Fruit fly (Drosophila melanogaster) whole organism: ENCODE results near the gene CG10098.

ENCODE experiments used
- CG8478 ChIP-seq: fragments of >200 bp; optimal IDR thresholded peaks from 2 replicates; lab custom pipeline; 2018; ENCODE audit warnings: inconsistent platforms
- Dll ChIP-seq: fragments of >200 bp; optimal IDR thresholded peaks from 2 replicates; lab custom pipeline; 2017
- EcR ChIP-seq, 2 experiments: fragments of >200 bp; optimal IDR thresholded peaks; 2 replicates each; lab custom pipeline; 2017; ENCODE audit warnings: missing biosample characterization in 2 of 2, missing genetic modification characterization in 2 of 2, missing genetic modification reagents in 2 of 2
- pan ChIP-seq: fragments of >200 bp; optimal IDR thresholded peaks from 2 replicates; lab custom pipeline; 2017
- psq ChIP-seq: fragments of >200 bp; optimal IDR thresholded peaks from 2 replicates; lab custom pipeline; 2017
- usp ChIP-seq: fragments of >200 bp; optimal IDR thresholded peaks from 2 replicates; lab custom pipeline; 2017; ENCODE audit warnings: missing biosample characterization, missing genetic modification characterization, mixed read lengths

The CG10098 gene

dm6 chr3R:7124109-7124639 lies at the start of gene CG10098, which contains the start of gene Alh:
Gene CG10098, plus strand, starts transcription at chr3R:7124548.
Gene Alh, minus strand, starts transcription at chr3R:7124185.
- TF ChIP-seq pan (lab: Kevin White, UChicago) (no peak), EcR (GFP tag; optimal IDR thresholded peaks at IDR 0.05; lab: Kevin White, UChicago) (no peak), usp (GFP tag; lab: Kevin White, UChicago) (no peak), psq (lab: Kevin White, UChicago) (no peak), CG8478 (no peak), Dll (no peak)

- TF ChIP-seq Dll (no peak), pan (lab: Kevin White, UChicago) (no peak), EcR (GFP tag; optimal IDR thresholded peaks at IDR 0.05; lab: Kevin White, UChicago) (no peak), psq (lab: Kevin White, UChicago) (no peak), CG8478 (no peak), usp (GFP tag; lab: Kevin White, UChicago) (no peak)
These were observed 49.3 kb upstream of the CG10098 start for dm6 chr3R:7075115-7075425.

dm6 chr3R:7075712-7076183 lies 48.6 kb upstream of the CG10098 start:
- TF ChIP-seq psq (lab: Kevin White, UChicago) (no peak), CG8478 (no peak), pan (lab: Kevin White, UChicago) (no peak), Dll (no peak), usp (GFP tag; lab: Kevin White, UChicago) (no peak), EcR (GFP tag; optimal IDR thresholded peaks at IDR 0.05; lab: Kevin White, UChicago) (peak; percentile 75 to 83)

- TF ChIP-seq CG8478 (no peak), pan (lab: Kevin White, UChicago) (no peak), Dll (no peak), usp (GFP tag; lab: Kevin White, UChicago) (no peak), psq (lab: Kevin White, UChicago) (no peak), EcR (GFP tag; optimal IDR thresholded peaks at IDR 0.05; lab: Kevin White, UChicago) (no peak)
These were observed 47.9 kb upstream of the CG10098 start for dm6 chr3R:7076293-7076981.

dm6 chr3R:7079718-7080117 lies 44.6 kb upstream of the CG10098 start:
- no peak for TF ChIP-seq pan (lab: Kevin White, UChicago)
- TF ChIP-seq psq (lab: Kevin White, UChicago), result no peak
- no peak for TF ChIP-seq EcR (GFP tag; optimal IDR thresholded peaks at IDR 0.05; lab: Kevin White, UChicago)
- TF ChIP-seq usp (GFP tag; lab: Kevin White, UChicago), result no peak
- no peak for TF ChIP-seq CG8478
- TF ChIP-seq Dll, result no peak

dm6 chr3R:7080157-7080916 lies 44.0 kb upstream of the CG10098 start, which contains the start of gene Ref1:
Gene Ref1, minus strand, starts transcription at chr3R:7080387.
- no peak for TF ChIP-seq Dll
- TF ChIP-seq psq (lab: Kevin White, UChicago), result no peak
- no peak for TF ChIP-seq pan (lab: Kevin White, UChicago)
- no peak for TF ChIP-seq usp (GFP tag; lab: Kevin White, UChicago)
- no peak for TF ChIP-seq CG8478
- TF ChIP-seq EcR (GFP tag; optimal IDR thresholded peaks at IDR 0.05; lab: Kevin White, UChicago), result no peak

dm6 chr3R:7081972-7082371 lies 42.4 kb upstream of the CG10098 start, which contains the start of gene Dpck:
Gene Dpck, plus strand, starts transcription at chr3R:7082182.
- TF ChIP-seq CG8478 (no peak), psq (lab: Kevin White, UChicago) (no peak), EcR (GFP tag; optimal IDR thresholded peaks at IDR 0.05; lab: Kevin White, UChicago) (no peak), pan (lab: Kevin White, UChicago) (no peak), Dll (no peak), usp (GFP tag; lab: Kevin White, UChicago) (no peak)

- no peak for TF ChIP-seq usp (GFP tag; lab: Kevin White, UChicago)
- no peak for TF ChIP-seq CG8478
- no peak for TF ChIP-seq Dll
- no peak for TF ChIP-seq psq (lab: Kevin White, UChicago)
- TF ChIP-seq EcR (GFP tag; optimal IDR thresholded peaks at IDR 0.05; lab: Kevin White, UChicago), result no peak
- no peak for TF ChIP-seq pan (lab: Kevin White, UChicago)
These were observed 40.6 kb upstream of the CG10098 start for dm6 chr3R:7083750-7084149.

- TF ChIP-seq psq (lab: Kevin White, UChicago), result no peak
- TF ChIP-seq EcR (GFP tag; optimal IDR thresholded peaks at IDR 0.05; lab: Kevin White, UChicago), result no peak
- TF ChIP-seq Dll, result no peak
- TF ChIP-seq usp (GFP tag; lab: Kevin White, UChicago), result no peak
- TF ChIP-seq CG8478, result no peak
- no peak for TF ChIP-seq pan (lab: Kevin White, UChicago)
These were observed 38.9 kb upstream of the CG10098 start for dm6 chr3R:7085455-7085854.

- TF ChIP-seq pan (lab: Kevin White, UChicago), result no peak
- TF ChIP-seq EcR (GFP tag; optimal IDR thresholded peaks at IDR 0.05; lab: Kevin White, UChicago), result no peak
- TF ChIP-seq usp (GFP tag; lab: Kevin White, UChicago), result no peak
- TF ChIP-seq psq (lab: Kevin White, UChicago), result no peak
- no peak for TF ChIP-seq CG8478
- TF ChIP-seq Dll, result no peak
These were observed 38.4 kb upstream of the CG10098 start, which contains the start of gene Tailor for dm6 chr3R:7085983-7086376. Gene Tailor, minus strand, starts transcription at chr3R:7086083.

dm6 chr3R:7086377-7087200 lies 37.8 kb upstream of the CG10098 start, which contains the start of gene alphaTub84B:
Gene alphaTub84B, plus strand, starts transcription at chr3R:7086599.
- no peak for TF ChIP-seq psq (lab: Kevin White, UChicago)
- TF ChIP-seq EcR (GFP tag; optimal IDR thresholded peaks at IDR 0.05; lab: Kevin White, UChicago), result no peak
